Worm (Caenorhabditis elegans): Measurements from ENCODE around the gene Y49F6B.13.

DNA sequence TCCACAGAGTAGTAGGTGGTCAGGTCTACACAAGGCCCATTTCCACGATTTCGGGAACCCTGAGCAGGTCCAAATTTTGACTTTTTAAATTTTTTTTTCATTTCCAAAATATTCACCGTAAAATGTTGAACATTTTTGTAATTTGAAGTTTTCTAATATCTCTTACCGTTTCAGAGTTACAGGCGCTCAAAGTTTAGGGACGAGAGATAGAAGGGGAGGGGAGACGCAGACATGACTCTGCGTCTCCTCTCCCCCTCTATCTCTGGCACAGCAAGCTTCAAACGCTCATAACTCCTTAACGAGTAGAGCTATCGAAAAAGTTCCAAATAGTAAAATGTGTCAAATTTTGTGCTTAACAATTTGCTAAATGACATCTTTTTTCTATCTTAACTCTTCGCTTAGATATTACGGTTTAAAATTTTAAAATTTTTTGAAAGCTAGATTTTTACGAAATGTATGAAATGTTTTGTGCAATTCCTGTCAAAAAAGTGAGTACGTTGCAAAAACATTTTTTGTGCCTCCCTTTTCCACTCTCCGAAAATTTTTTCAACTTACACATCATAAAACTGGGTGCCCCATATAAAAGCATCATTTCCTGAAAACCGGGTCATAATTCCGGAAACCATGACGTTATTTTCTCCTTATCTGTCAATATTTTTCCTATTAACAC, 44.0 kb upstream of the Y49F6B.13 start, which contains the start of the genes Y49F6B.14 and clec-125:
- no peak for TF ChIP-seq ceh-82 (tag; optimal IDR thresholded peaks at IDR 0.05)
- TF ChIP-seq elt-1 (tag; optimal IDR thresholded peaks at IDR 0.05), result no peak
- no peak for TF ChIP-seq nhr-77 (tag; optimal IDR thresholded peaks at IDR 0.05)

All from whole organism, L2 larva.